Worm (Caenorhabditis elegans) whole organism, L1 larva: Measurements from ENCODE around the gene Y54F10BM.12.

Experiments used
- ama-1 ChIP-seq: fragments of 150-350 bp; optimal IDR thresholded peaks from 2 replicates; lab custom pipeline; 2014
- hlh-4 ChIP-seq: sonication (generic microtip); optimal IDR thresholded peaks from 2 replicates; lab custom pipeline; 2016; ENCODE audit warnings: mild to moderate bottlenecking, missing genetic modification characterization, missing compliant biosample characterization

ce11 chrIII:2328612-2329011 lies 867 bp downstream of the Y54F10BM.12 start:
- TF ChIP-seq ama-1 (lab: Kevin White, UChicago) = no peak
- no peak for TF ChIP-seq hlh-4 (tag; lab: Kevin White, UChicago)
